Worm (Caenorhabditis elegans): Measurements from ENCODE around the gene ccnk-1.

ccnk-1 gene

ce11 chrV:14645817-14646789 lies 33.8 kb downstream of the ccnk-1 start, which contains the start of the genes rfc-1 and pmp-3:
rfc-1 (minus strand) TSS chrV:14645979.
pmp-3 (plus strand) TSS chrV:14646739.
- peak; percentile 56 for TF ChIP-seq snpc-1.1 (tag; optimal IDR thresholded peaks at IDR 0.05; ENCODE audit: insufficient read depth)
- TF ChIP-seq somi-1 (GFP tag; optimal IDR thresholded peaks at IDR 0.05) = no peak
- no peak for TF ChIP-seq nhr-27 (tag; optimal IDR thresholded peaks at IDR 0.05)
- no peak for TF ChIP-seq nfyb-1 (GFP tag; IDR thresholded peaks at IDR 0.05)
- no peak for TF ChIP-seq ztf-18 (tag; optimal IDR thresholded peaks at IDR 0.05)
- TF ChIP-seq die-1 (tag; optimal IDR thresholded peaks at IDR 0.05) = no peak
- no peak for TF ChIP-seq F22D6.2 (tag; optimal IDR thresholded peaks at IDR 0.05)
- no peak for TF ChIP-seq ets-4 (GFP tag; optimal IDR thresholded peaks at IDR 0.05)
- no peak for TF ChIP-seq Y56A3A.18 (GFP tag; IDR thresholded peaks at IDR 0.05)
- no peak for TF ChIP-seq cebp-1 (GFP tag; IDR thresholded peaks at IDR 0.05)
- no peak for TF ChIP-seq cebp-1 (tag; optimal IDR thresholded peaks at IDR 0.05)
- no peak for TF ChIP-seq rcor-1 (GFP tag; IDR thresholded peaks at IDR 0.05)
- TF ChIP-seq unc-130 (GFP tag; optimal IDR thresholded peaks at IDR 0.05) = no peak
- TF ChIP-seq efl-1 (GFP tag; optimal IDR thresholded peaks at IDR 0.05) = peak; percentile 92
- TF ChIP-seq lin-26 (GFP tag; IDR thresholded peaks at IDR 0.05) = no peak
- no peak for TF ChIP-seq F52B5.7 (tag; optimal IDR thresholded peaks at IDR 0.05)
- no peak for TF ChIP-seq hrde-1 (tag; optimal IDR thresholded peaks at IDR 0.05; ENCODE audit: borderline replicate concordance)
- peak; percentile 88 for TF ChIP-seq F33H1.4 (GFP tag; IDR thresholded peaks at IDR 0.05)
- no peak for TF ChIP-seq ceh-79 (tag; optimal IDR thresholded peaks at IDR 0.05)
- TF ChIP-seq Y95B8A.8 (GFP tag; IDR thresholded peaks at IDR 0.05) = no peak
- TF ChIP-seq ccch-3 (GFP tag; optimal IDR thresholded peaks at IDR 0.05) = no peak
- peak; percentile 23; the same call in 1 of the 2 replicates for TF ChIP-seq dox-1 (GFP tag; IDR thresholded peaks at IDR 0.05)
- TF ChIP-seq lir-1 (GFP tag; conservative IDR thresholded peaks at IDR 0.05) = no peak
- TF ChIP-seq dpff-1 (tag; optimal IDR thresholded peaks at IDR 0.05) = no peak
- TF ChIP-seq bed-2 (GFP tag; IDR thresholded peaks at IDR 0.05) = no peak
- no peak for TF ChIP-seq egl-44 (GFP tag; IDR thresholded peaks at IDR 0.05)
- no peak for TF ChIP-seq fkh-3 (tag; optimal IDR thresholded peaks at IDR 0.05)
- no peak for TF ChIP-seq cebp-2 (GFP tag; IDR thresholded peaks at IDR 0.05)
- TF ChIP-seq T26A5.8 (tag; optimal IDR thresholded peaks at IDR 0.05) = no peak
- TF ChIP-seq F57C9.4 (tag; optimal IDR thresholded peaks at IDR 0.05) = no peak
- no peak for TF ChIP-seq gei-17 (GFP tag; optimal IDR thresholded peaks at IDR 0.05)
- TF ChIP-seq snpc-4 (GFP tag; optimal IDR thresholded peaks at IDR 0.05) = no peak
- peak in 3 of 4 experiments; percentile 41 to 59 (median 44) for TF ChIP-seq snpc-4 (tag; optimal IDR thresholded peaks at IDR 0.05)
- no peak for TF ChIP-seq Y79H2A.3 (GFP tag; conservative IDR thresholded peaks at IDR 0.05)
- TF ChIP-seq ztf-28 (GFP tag; IDR thresholded peaks at IDR 0.05) = no peak
- TF ChIP-seq nhr-120 (GFP tag; IDR thresholded peaks at IDR 0.05) = no peak
- TF ChIP-seq C06A6.2 (GFP tag; conservative IDR thresholded peaks at IDR 0.05) = no peak
- no peak for TF ChIP-seq B0035.1 (tag; optimal IDR thresholded peaks at IDR 0.05)
- no peak for TF ChIP-seq mel-28 (tag; optimal IDR thresholded peaks at IDR 0.05; ENCODE audit: borderline replicate concordance)
- no peak for TF ChIP-seq sdz-38 (tag; optimal IDR thresholded peaks at IDR 0.05)
- TF ChIP-seq ztf-22 (GFP tag; optimal IDR thresholded peaks at IDR 0.05) = no peak
- no peak for TF ChIP-seq sptf-2 (GFP tag; optimal IDR thresholded peaks at IDR 0.05)
- TF ChIP-seq atf-7 (tag; optimal IDR thresholded peaks at IDR 0.05) = no peak
- no peak for TF ChIP-seq ama-1 (optimal IDR thresholded peaks at IDR 0.05)
- TF ChIP-seq ama-1 (GFP tag; optimal IDR thresholded peaks at IDR 0.05) = no peak
- TF ChIP-seq mcd-1 (GFP tag; IDR thresholded peaks at IDR 0.05) = peak; percentile 81
- TF ChIP-seq nfya-2 (GFP tag; IDR thresholded peaks at IDR 0.05) = no peak
- TF ChIP-seq nhr-80 (tag; optimal IDR thresholded peaks at IDR 0.05) = no peak
- no peak for TF ChIP-seq K12H6.12 (tag; optimal IDR thresholded peaks at IDR 0.05)

Measured in whole organism, young adult.